Worm (Caenorhabditis elegans): ENCODE measurements around the gene Y48A6C.8.

The Y48A6C.8 gene

DNA sequence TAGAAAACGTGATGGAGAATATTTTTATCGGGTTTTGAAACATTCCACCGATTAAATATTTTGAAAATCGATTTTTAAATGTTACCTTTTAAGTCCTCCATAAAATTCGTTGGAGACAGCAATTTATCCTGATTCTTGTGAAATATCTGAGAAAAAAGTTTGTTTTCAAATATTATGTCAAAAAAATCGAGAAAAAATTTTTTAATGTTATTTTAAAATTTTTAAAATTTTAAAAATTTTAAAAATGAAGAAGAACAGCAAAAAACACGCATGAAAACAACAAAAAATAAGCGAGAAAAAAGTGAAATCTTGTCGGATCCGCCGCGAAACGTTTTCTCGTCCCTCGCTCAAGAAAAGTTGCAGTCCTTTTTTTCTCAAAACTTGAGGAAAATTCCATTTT lies at the start of gene Y48A6C.8:
TSS of gene Y48A6C.8 (minus strand) at position 101 of the 400 bp plus-strand sequence.
- TF ChIP-seq ceh-48 (tag; optimal IDR thresholded peaks at IDR 0.05) (no peak), lin-11 (tag; optimal IDR thresholded peaks at IDR 0.05) (no peak), ceh-34 (tag; optimal IDR thresholded peaks at IDR 0.05) (no peak), unc-55 (GFP tag; optimal IDR thresholded peaks at IDR 0.05) (no peak), fax-1 (tag; optimal IDR thresholded peaks at IDR 0.05) (no peak), ceh-31 (tag; optimal IDR thresholded peaks at IDR 0.05) (no peak), pha-2 (tag; optimal IDR thresholded peaks at IDR 0.05) (no peak), ceh-30 (tag; optimal IDR thresholded peaks at IDR 0.05) (no peak)

DNA sequence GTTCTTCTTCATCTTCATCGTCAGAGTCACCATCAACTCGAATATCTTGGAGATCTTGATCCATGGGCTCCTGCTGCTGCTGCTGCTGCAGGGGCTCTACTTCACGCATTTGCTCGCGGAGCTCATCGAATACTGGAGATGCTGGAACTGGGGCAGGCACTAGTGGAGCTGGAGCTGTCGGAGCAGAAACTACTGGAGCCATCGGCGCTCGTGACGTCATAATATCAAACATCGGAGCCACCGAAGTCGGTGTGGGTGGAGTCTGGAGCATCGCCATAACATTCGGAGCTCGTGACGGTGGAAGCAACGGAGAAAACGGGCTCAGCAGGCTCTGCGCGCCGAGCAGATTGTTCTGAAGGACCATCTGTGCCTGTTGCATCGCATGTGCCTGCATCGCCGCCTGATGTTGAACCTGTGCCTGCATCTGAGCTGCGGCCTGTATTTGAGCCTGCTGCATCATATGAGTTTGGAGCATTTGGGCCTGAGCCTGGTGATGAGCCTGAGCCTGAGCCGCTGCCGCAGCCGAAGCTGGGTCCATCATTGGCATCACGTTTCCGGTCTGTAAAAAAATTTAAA lies 48.3 kb upstream of the Y48A6C.8 start:
- no peak for TF ChIP-seq K02D7.2 (tag; optimal IDR thresholded peaks at IDR 0.05)
- no peak for TF ChIP-seq rnt-1 (tag; optimal IDR thresholded peaks at IDR 0.05)
- TF ChIP-seq ceh-2 (tag; optimal IDR thresholded peaks at IDR 0.05) = no peak

DNA sequence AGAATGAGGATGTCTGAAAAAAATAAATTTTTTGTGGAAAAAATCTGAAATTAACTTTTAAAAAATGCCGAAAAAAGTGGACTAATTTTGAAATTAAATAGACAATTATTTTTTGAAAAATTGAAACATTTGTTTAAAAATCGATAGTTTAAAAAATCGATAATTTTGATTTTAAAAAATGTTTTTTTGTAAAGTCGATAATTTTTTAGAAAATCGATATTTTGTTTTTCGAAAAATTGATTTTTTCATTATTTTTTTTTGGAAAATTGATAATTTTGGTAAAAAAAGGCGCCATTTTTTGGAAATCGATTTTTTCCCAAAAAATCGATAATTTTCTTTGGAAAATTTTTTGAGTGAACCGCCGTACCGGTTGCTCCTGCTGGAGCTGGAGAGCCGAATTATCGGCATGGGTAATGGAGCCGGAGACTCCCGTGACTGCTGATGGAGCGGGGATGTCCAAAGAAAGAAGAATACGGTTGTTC lies 44.8 kb upstream of the Y48A6C.8 start:
- TF ChIP-seq npax-4 (tag; optimal IDR thresholded peaks at IDR 0.05) (no peak), ceh-48 (tag; optimal IDR thresholded peaks at IDR 0.05) (peak; percentile 27)

DNA sequence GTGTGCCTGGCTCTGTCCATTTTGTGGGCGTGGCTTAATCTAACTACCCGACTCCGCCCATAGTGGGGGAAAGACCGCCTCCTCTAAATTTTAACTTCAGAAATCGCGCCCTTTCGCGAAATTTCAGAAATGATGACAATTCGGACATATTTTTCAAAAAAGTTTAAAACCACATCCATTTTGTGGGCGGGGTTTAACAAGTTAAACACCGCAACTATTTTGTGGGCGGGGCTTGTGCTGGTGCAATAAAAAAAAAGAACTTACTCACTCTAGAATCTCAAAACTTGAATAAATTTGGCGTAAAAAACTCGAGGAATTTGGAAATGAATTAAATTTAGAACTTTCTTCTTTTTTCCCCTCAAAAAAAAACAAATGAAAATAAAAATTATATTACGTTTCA lies 43.1 kb upstream of the Y48A6C.8 start:
- TF ChIP-seq gmeb-2 (tag; optimal IDR thresholded peaks at IDR 0.05) = no peak
- TF ChIP-seq hlh-30 (tag; optimal IDR thresholded peaks at IDR 0.05; ENCODE audit: insufficient read depth) = no peak
- TF ChIP-seq lim-6 (tag; optimal IDR thresholded peaks at IDR 0.05) = no peak
- no peak for TF ChIP-seq fkh-6 (tag; optimal IDR thresholded peaks at IDR 0.05)
- TF ChIP-seq ceh-22 (tag; optimal IDR thresholded peaks at IDR 0.05) = no peak
- TF ChIP-seq ceh-31 (tag; optimal IDR thresholded peaks at IDR 0.05) = no peak
- no peak for TF ChIP-seq T23F11.4 (GFP tag; optimal IDR thresholded peaks at IDR 0.05)
- no peak for TF ChIP-seq tbx-2 (tag; optimal IDR thresholded peaks at IDR 0.05)
- no peak for TF ChIP-seq lin-11 (tag; optimal IDR thresholded peaks at IDR 0.05)
- no peak for TF ChIP-seq ttx-3 (tag; optimal IDR thresholded peaks at IDR 0.05)
- TF ChIP-seq hlh-8 (tag; optimal IDR thresholded peaks at IDR 0.05) = no peak
- TF ChIP-seq unc-86 (tag; optimal IDR thresholded peaks at IDR 0.05) = no peak
- TF ChIP-seq dve-1 (tag; optimal IDR thresholded peaks at IDR 0.05) = no peak
- no peak for TF ChIP-seq Y22D7AL.16 (tag; optimal IDR thresholded peaks at IDR 0.05)
- TF ChIP-seq hlh-15 (tag; optimal IDR thresholded peaks at IDR 0.05) = no peak
- TF ChIP-seq ceh-30 (tag; optimal IDR thresholded peaks at IDR 0.05) = no peak

DNA sequence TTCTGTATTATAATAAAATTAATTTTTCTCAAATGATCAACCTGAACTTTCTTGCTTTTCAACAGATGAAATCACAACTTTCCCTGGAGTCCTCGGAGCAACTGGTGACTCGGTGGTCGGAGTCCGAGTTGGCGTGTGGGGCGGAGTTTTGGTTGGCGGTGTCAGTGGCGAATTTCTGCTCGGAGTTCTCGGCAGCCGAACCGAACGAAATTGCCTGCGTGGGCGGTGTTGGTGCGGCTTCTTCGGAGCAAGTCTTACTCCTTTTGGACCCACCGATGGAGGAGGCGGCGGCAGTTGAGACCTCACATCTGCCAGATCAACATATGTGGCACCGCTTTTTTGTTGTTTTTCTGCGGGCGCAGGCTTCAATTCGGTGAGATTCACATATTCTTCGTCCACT lies 42.3 kb upstream of the Y48A6C.8 start:
- TF ChIP-seq pha-2 (tag; optimal IDR thresholded peaks at IDR 0.05) = no peak
- no peak for TF ChIP-seq hlh-6 (tag; optimal IDR thresholded peaks at IDR 0.05)
- TF ChIP-seq ceh-48 (tag; optimal IDR thresholded peaks at IDR 0.05) = no peak
- no peak for TF ChIP-seq rnt-1 (tag; optimal IDR thresholded peaks at IDR 0.05)
- no peak for TF ChIP-seq ceh-22 (tag; optimal IDR thresholded peaks at IDR 0.05)

DNA sequence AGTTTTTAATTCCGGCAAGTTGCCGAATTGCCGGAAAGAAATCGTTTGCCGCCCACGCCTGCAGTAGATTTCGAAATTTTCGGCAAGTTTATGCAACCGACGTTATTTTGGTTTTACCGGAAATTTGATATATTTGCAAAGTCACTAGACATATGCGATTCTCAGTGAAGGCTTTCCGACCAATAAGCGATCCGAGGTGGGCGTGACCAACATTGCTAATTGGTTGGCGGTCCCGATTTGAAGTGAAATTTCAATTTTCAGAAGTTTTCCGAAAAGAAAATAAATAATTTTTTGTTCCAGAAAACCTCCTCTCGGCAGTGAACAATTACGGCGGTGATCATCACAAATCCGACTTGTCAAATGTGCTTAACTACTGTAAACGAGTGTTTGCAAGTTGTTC lies 30.5 kb upstream of the Y48A6C.8 start:
- TF ChIP-seq T23F11.4 (GFP tag; optimal IDR thresholded peaks at IDR 0.05) = no peak
- no peak for TF ChIP-seq tbx-7 (tag; optimal IDR thresholded peaks at IDR 0.05)
- no peak for TF ChIP-seq pros-1 (tag; optimal IDR thresholded peaks at IDR 0.05)
- TF ChIP-seq nfya-1 (tag; optimal IDR thresholded peaks at IDR 0.05) = peak; percentile 67

DNA sequence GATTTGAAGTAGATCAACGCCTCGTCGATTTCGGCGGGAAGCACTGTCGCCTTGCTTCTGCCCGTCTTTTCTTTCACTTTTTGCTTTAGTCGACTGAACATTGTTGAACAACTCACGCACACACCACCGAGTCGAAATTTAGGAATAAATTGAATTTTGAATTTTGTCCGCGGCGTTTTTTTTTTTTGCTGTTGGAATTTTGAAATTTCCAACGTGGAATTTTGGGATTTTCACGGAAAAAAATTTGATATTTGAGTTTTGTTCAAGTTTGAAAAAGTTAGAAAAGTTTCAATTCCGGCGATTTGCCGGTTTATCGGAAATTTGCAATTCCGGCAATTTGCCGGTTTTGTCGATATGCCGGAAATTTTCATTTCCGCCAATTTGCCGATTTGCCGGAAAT lies 29.7 kb upstream of the Y48A6C.8 start, which contains the start of gene Y47D3A.31:
TSS of gene Y47D3A.31 (minus strand) at position 101 of the 400 bp plus-strand sequence.
- TF ChIP-seq pha-4 (tag; optimal IDR thresholded peaks at IDR 0.05) (no peak), sox-4 (tag; optimal IDR thresholded peaks at IDR 0.05) (no peak), fkh-10 (GFP tag; optimal IDR thresholded peaks at IDR 0.05) (no peak), elt-4 (tag; optimal IDR thresholded peaks at IDR 0.05) (no peak), elt-2 (tag; optimal IDR thresholded peaks at IDR 0.05) (no peak), madf-2 (tag; optimal IDR thresholded peaks at IDR 0.05) (no peak), nhr-232 (tag; optimal IDR thresholded peaks at IDR 0.05) (no peak), hlh-8 (tag; optimal IDR thresholded peaks at IDR 0.05) (no peak), ceh-6 (GFP tag; optimal IDR thresholded peaks at IDR 0.05) (no peak), nhr-11 (tag; optimal IDR thresholded peaks at IDR 0.05) (no peak), sox-2 (GFP tag; IDR thresholded peaks at IDR 0.05) (no peak), ceh-31 (tag; optimal IDR thresholded peaks at IDR 0.05) (no peak), ceh-22 (tag; optimal IDR thresholded peaks at IDR 0.05) (no peak), ceh-9 (tag; optimal IDR thresholded peaks at IDR 0.05) (no peak), dmd-4 (tag; optimal IDR thresholded peaks at IDR 0.05; ENCODE audit: borderline replicate concordance) (no peak), ets-4 (tag; optimal IDR thresholded peaks at IDR 0.05) (no peak), fax-1 (tag; optimal IDR thresholded peaks at IDR 0.05) (no peak)
